Fruit fly (Drosophila melanogaster) Kc167 (cell line): ENCODE measurements around the gene mre11.

Source experiments
- Myc ChIP-seq: fragments of >200 bp; optimal IDR thresholded peaks from 2 replicates; lab custom pipeline; 2017; ENCODE audit warnings: missing external identifiers
- Sin3A ChIP-seq: fragments of >200 bp; optimal IDR thresholded peaks from 2 replicates; lab custom pipeline; 2018; ENCODE audit warnings: missing external identifiers
- h ChIP-seq: fragments of >200 bp; optimal IDR thresholded peaks from 3 replicates; lab custom pipeline; 2018; ENCODE audit warnings: missing external identifiers
- insv ChIP-seq: fragments of >200 bp; optimal IDR thresholded peaks from 3 replicates; lab custom pipeline; 2018; ENCODE audit warnings: missing external identifiers
- psq ChIP-seq: fragments of >200 bp; optimal IDR thresholded peaks from 2 replicates; lab custom pipeline; 2017; ENCODE audit warnings: missing external identifiers
- ttk ChIP-seq: sonication (Bioruptor generic); optimal IDR thresholded peaks from 2 replicates; lab custom pipeline; 2017; ENCODE audit warnings: missing external identifiers

DNA sequence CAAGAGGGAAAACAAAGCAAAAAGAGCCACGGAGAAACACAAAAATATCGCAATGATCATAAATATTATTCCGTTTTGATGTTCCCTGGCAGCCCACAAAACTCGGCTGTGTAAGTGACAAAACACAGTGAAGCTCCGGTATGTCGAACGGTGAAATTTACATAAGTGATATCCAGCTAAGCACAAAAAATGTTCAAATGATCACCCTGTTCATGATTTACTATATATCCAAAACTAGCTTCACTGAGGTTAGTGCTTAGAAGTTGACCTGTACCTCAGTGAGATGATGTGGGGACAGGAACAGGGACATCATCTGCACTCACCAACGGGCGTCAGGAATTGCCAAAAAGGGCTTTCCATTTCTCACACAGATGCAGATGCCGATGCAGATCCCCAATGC, 24.2 kb downstream of the mre11 start:
- TF ChIP-seq psq (lab: Kevin White, UChicago) (no peak), h (lab: Kevin White, UChicago) (no peak), Myc (lab: Kevin White, UChicago) (no peak), ttk (lab: Kevin White, UChicago) (no peak), Sin3A (lab: Kevin White, UChicago) (no peak), insv (lab: Kevin White, UChicago) (no peak)
